Fruit fly (Drosophila melanogaster) whole organism, embryonic: ENCODE results near the gene fig.

ENCODE experiments used
- Asciz ChIP-seq: fragments of 200-800 bp; sonication (Bioruptor generic); optimal IDR thresholded peaks from 2 replicates; lab custom pipeline; 2017; ENCODE audit warnings: missing biosample characterization, mild to moderate bottlenecking, missing genetic modification characterization, missing genetic modification reagents
- Atf6 ChIP-seq: fragments of 200-800 bp; sonication (Bioruptor generic); IDR thresholded peaks from 2 replicates; pipeline ENCODE4 v1.3.6; 2022; ENCODE audit warnings: missing biosample characterization, missing genetic modification characterization
- BEAF-32 ChIP-seq: fragments of 200-800 bp; sonication (Bioruptor generic); optimal IDR thresholded peaks from 3 replicates; lab custom pipeline; 2017; ENCODE audit warnings: missing biosample characterization, missing genetic modification characterization, mild to moderate bottlenecking, moderate library complexity, missing genetic modification reagents
- C15 ChIP-seq: fragments of 200-800 bp; sonication (Bioruptor generic); IDR thresholded peaks from 3 replicates; pipeline ENCODE4 v1.3.6; 2022; ENCODE audit warnings: missing biosample characterization, missing genetic modification characterization
- CG10209 ChIP-seq: fragments of 200-800 bp; sonication (Bioruptor generic); optimal IDR thresholded peaks from 3 replicates; lab custom pipeline; 2017; ENCODE audit warnings: missing biosample characterization, mild to moderate bottlenecking, missing genetic modification characterization, missing genetic modification reagents
- CG12071 ChIP-seq: fragments of 200-800 bp; sonication (Bioruptor generic); optimal IDR thresholded peaks from 3 replicates; lab custom pipeline; 2018; ENCODE audit warnings: missing biosample characterization, mild to moderate bottlenecking, missing genetic modification characterization
- CG12299 ChIP-seq: fragments of 200-800 bp; sonication (Bioruptor generic); optimal IDR thresholded peaks from 2 replicates; lab custom pipeline; 2018; ENCODE audit warnings: missing biosample characterization, mild to moderate bottlenecking, missing genetic modification characterization
- CG13287 ChIP-seq: fragments of 200-800 bp; sonication (Bioruptor generic); IDR thresholded peaks from 2 replicates; pipeline ENCODE4 v1.3.6; 2022; ENCODE audit warnings: missing biosample characterization, missing genetic modification characterization; ENCODE audit not compliant: partially characterized antibody
- CG2712 ChIP-seq: fragments of 200-800 bp; optimal IDR thresholded peaks from 3 replicates; lab custom pipeline; 2019; ENCODE audit warnings: missing biosample characterization, mild to moderate bottlenecking, missing genetic modification characterization, moderate library complexity
- CG4328 ChIP-seq: fragments of 200-800 bp; sonication (Bioruptor generic); optimal IDR thresholded peaks from 3 replicates; lab custom pipeline; 2017; ENCODE audit warnings: missing biosample characterization, missing genetic modification reagents, missing genetic modification characterization
- CG4404 ChIP-seq: fragments of 200-800 bp; sonication (Bioruptor generic); IDR thresholded peaks from 2 replicates; pipeline ENCODE4 v1.3.6; 2022; ENCODE audit warnings: missing biosample characterization, missing genetic modification characterization
- CG6654 ChIP-seq: fragments of 200-800 bp; sonication (Bioruptor generic); optimal IDR thresholded peaks from 2 replicates; lab custom pipeline; 2017; ENCODE audit warnings: missing biosample characterization, mild to moderate bottlenecking, missing genetic modification characterization
- CG6689 ChIP-seq: fragments of 200-800 bp; sonication (Bioruptor generic); IDR thresholded peaks from 2 replicates; pipeline ENCODE4 v1.3.6; 2022; ENCODE audit warnings: missing biosample characterization, missing genetic modification characterization
- CG8281 ChIP-seq: fragments of 200-800 bp; sonication (Bioruptor generic); optimal IDR thresholded peaks from 2 replicates; lab custom pipeline; 2018; ENCODE audit warnings: missing biosample characterization, mild to moderate bottlenecking, missing genetic modification characterization, moderate library complexity
- CG8388 ChIP-seq: fragments of 200-800 bp; sonication (Bioruptor generic); optimal IDR thresholded peaks from 2 replicates; lab custom pipeline; 2019; ENCODE audit warnings: missing biosample characterization, mild to moderate bottlenecking, missing genetic modification characterization, moderate library complexity
- CG9727 ChIP-seq: fragments of 200-800 bp; sonication (Bioruptor generic); optimal IDR thresholded peaks from 3 replicates; lab custom pipeline; 2017; ENCODE audit warnings: missing biosample characterization, mild to moderate bottlenecking, missing genetic modification characterization
- Dip2 ChIP-seq: fragments of 200-800 bp; sonication (Bioruptor generic); IDR thresholded peaks from 2 replicates; pipeline ENCODE4 v1.3.6; 2022; ENCODE audit warnings: missing biosample characterization, missing genetic modification characterization
- Ets97D ChIP-seq: fragments of 200-800 bp; sonication (Bioruptor generic); optimal IDR thresholded peaks from 3 replicates; lab custom pipeline; 2016; ENCODE audit warnings: missing biosample characterization, missing genetic modification characterization
- Gug ChIP-seq: fragments of 200-800 bp; sonication (Bioruptor generic); IDR thresholded peaks from 4 replicates; pipeline ENCODE4 v1.3.6; 2022; ENCODE audit warnings: missing biosample characterization, missing genetic modification characterization
- H15 ChIP-seq: fragments of 200-800 bp; sonication (Bioruptor generic); IDR thresholded peaks from 3 replicates; pipeline ENCODE4 v1.3.6; 2022; ENCODE audit warnings: missing biosample characterization, missing genetic modification characterization
- HLH54F ChIP-seq: fragments of 200-800 bp; sonication (Bioruptor generic); optimal IDR thresholded peaks from 3 replicates; lab custom pipeline; 2016; ENCODE audit warnings: missing biosample characterization, missing genetic modification characterization
- Hmr ChIP-seq: fragments of 200-800 bp; sonication (Bioruptor generic); optimal IDR thresholded peaks from 3 replicates; lab custom pipeline; 2017; ENCODE audit warnings: mild to moderate bottlenecking, missing biosample characterization, missing genetic modification reagents, missing genetic modification characterization
- Mad ChIP-seq: fragments of 200-800 bp; sonication (Bioruptor generic); optimal IDR thresholded peaks from 2 replicates; lab custom pipeline; 2016; ENCODE audit warnings: missing biosample characterization, missing genetic modification characterization
- Myb ChIP-seq: fragments of 200-800 bp; sonication (Bioruptor generic); optimal IDR thresholded peaks from 2 replicates; lab custom pipeline; 2016; ENCODE audit warnings: missing biosample characterization, missing genetic modification characterization
- NK7.1 ChIP-seq: fragments of 200-800 bp; sonication (Bioruptor generic); optimal IDR thresholded peaks from 3 replicates; lab custom pipeline; 2016; ENCODE audit warnings: missing biosample characterization, missing genetic modification characterization
- Neu2 ChIP-seq: fragments of 200-800 bp; sonication (Bioruptor generic); optimal IDR thresholded peaks from 3 replicates; lab custom pipeline; 2016; ENCODE audit warnings: missing biosample characterization, missing genetic modification characterization, borderline replicate concordance
- Nf-YA ChIP-seq: fragments of 200-800 bp; sonication (Bioruptor generic); IDR thresholded peaks from 2 replicates; pipeline ENCODE4 v1.3.6; 2022; ENCODE audit warnings: missing biosample characterization, missing genetic modification characterization
- Ravus ChIP-seq: fragments of 200-800 bp; sonication (Bioruptor generic); IDR thresholded peaks from 2 replicates; pipeline ENCODE4 v1.3.6; 2022; ENCODE audit warnings: missing biosample characterization, missing genetic modification characterization
- Side ChIP-seq: fragments of 200-800 bp; sonication (Bioruptor generic); optimal IDR thresholded peaks from 2 replicates; lab custom pipeline; 2016; ENCODE audit warnings: missing biosample characterization, missing genetic modification characterization
- Six4 ChIP-seq: fragments of 200-800 bp; sonication (Bioruptor generic); optimal IDR thresholded peaks from 2 replicates; lab custom pipeline; 2016; ENCODE audit warnings: missing biosample characterization, missing genetic modification characterization
- Sox100B ChIP-seq: fragments of 200-800 bp; sonication (Bioruptor generic); optimal IDR thresholded peaks from 3 replicates; lab custom pipeline; 2018; ENCODE audit warnings: missing biosample characterization, mild to moderate bottlenecking, missing genetic modification characterization
- Tbp ChIP-seq: fragments of >200 bp; optimal IDR thresholded peaks from 2 replicates; lab custom pipeline; 2018; ENCODE audit warnings: missing biosample characterization, missing genetic modification characterization
- bcd ChIP-seq: fragments of 200-800 bp; sonication (Bioruptor generic); optimal IDR thresholded peaks from 2 replicates; lab custom pipeline; 2017; ENCODE audit warnings: missing biosample characterization, mild to moderate bottlenecking, missing genetic modification characterization
- crp ChIP-seq, 2 experiments: fragments of 200-800 bp; sonication (Bioruptor generic); optimal IDR thresholded peaks; 2 replicates in 1 of 2; 3 replicates in 1 of 2; lab custom pipeline; 2017; ENCODE audit warnings: missing biosample characterization in 2 of 2, missing genetic modification characterization in 2 of 2, mild to moderate bottlenecking in 1 of 2, moderate library complexity in 1 of 2
- dysf ChIP-seq: fragments of 200-800 bp; sonication (Bioruptor generic); IDR thresholded peaks from 3 replicates; pipeline ENCODE4 v1.3.6; 2022; ENCODE audit warnings: missing biosample characterization, missing genetic modification characterization
- ewg ChIP-seq: fragments of 200-800 bp; sonication (Bioruptor generic); optimal IDR thresholded peaks from 3 replicates; lab custom pipeline; 2017; ENCODE audit warnings: mild to moderate bottlenecking, missing biosample characterization, missing genetic modification reagents, missing genetic modification characterization
- grn ChIP-seq: fragments of 200-800 bp; sonication (Bioruptor generic); optimal IDR thresholded peaks from 3 replicates; lab custom pipeline; 2017; ENCODE audit warnings: missing biosample characterization, missing genetic modification characterization
- h ChIP-seq: fragments of >200 bp; optimal IDR thresholded peaks from 2 replicates; lab custom pipeline; 2017
- hkb ChIP-seq, 2 experiments: fragments of 200-800 bp in 1 of 2; fragments of >200 bp in 1 of 2; sonication (Bioruptor generic) in 1 of 2; IDR thresholded peaks in 1 of 2; optimal IDR thresholded peaks in 1 of 2; 2 replicates each; pipeline versions ENCODE4 v1.3.6 to Lab custom; 2017 to 2022; ENCODE audit warnings: missing biosample characterization in 1 of 2, missing genetic modification characterization in 1 of 2
- knrl ChIP-seq: fragments of 200-800 bp; sonication (Bioruptor generic); IDR thresholded peaks from 3 replicates; pipeline ENCODE4 v1.3.6; 2022; ENCODE audit warnings: missing biosample characterization, missing genetic modification characterization; ENCODE audit not compliant: partially characterized antibody
- nerfin-2 ChIP-seq: fragments of 200-800 bp; sonication (Bioruptor generic); IDR thresholded peaks from 2 replicates; pipeline ENCODE4 v1.3.6; 2022; ENCODE audit warnings: missing biosample characterization, missing genetic modification characterization; ENCODE audit not compliant: partially characterized antibody
- pfk ChIP-seq: fragments of 200-800 bp; sonication (Bioruptor generic); optimal IDR thresholded peaks from 2 replicates; lab custom pipeline; 2018; ENCODE audit warnings: missing biosample characterization, mild to moderate bottlenecking, missing genetic modification characterization, moderate library complexity
- pum ChIP-seq: fragments of 200-800 bp; sonication (Bioruptor generic); optimal IDR thresholded peaks from 2 replicates; lab custom pipeline; 2016; ENCODE audit warnings: missing biosample characterization, missing genetic modification characterization
- ranshi ChIP-seq: fragments of 200-800 bp; sonication (Bioruptor generic); IDR thresholded peaks from 2 replicates; pipeline ENCODE4 v1.3.6; 2022; ENCODE audit warnings: missing biosample characterization, missing genetic modification characterization
- so ChIP-seq: fragments of 200-800 bp; sonication (Bioruptor generic); IDR thresholded peaks from 3 replicates; pipeline ENCODE4 v1.3.6; 2022; ENCODE audit warnings: missing biosample characterization, missing genetic modification characterization
- tin ChIP-seq: fragments of 200-800 bp; sonication (Bioruptor generic); optimal IDR thresholded peaks from 3 replicates; lab custom pipeline; 2016; ENCODE audit warnings: missing biosample characterization, missing genetic modification characterization
- tll ChIP-seq, 2 experiments: fragments of 200-800 bp in 1 of 2; fragments of >200 bp in 1 of 2; sonication (Bioruptor generic) in 1 of 2; optimal IDR thresholded peaks; 2 replicates each; lab custom pipeline; 2017 to 2019; ENCODE audit warnings: missing biosample characterization in 2 of 2, missing genetic modification characterization in 2 of 2, mild to moderate bottlenecking in 1 of 2, moderate library complexity in 1 of 2
- wek ChIP-seq: fragments of 200-800 bp; sonication (Bioruptor generic); optimal IDR thresholded peaks from 3 replicates; lab custom pipeline; 2018; ENCODE audit warnings: missing biosample characterization, mild to moderate bottlenecking, missing genetic modification characterization, moderate library complexity
- zen ChIP-seq: fragments of 200-800 bp; sonication (Bioruptor generic); optimal IDR thresholded peaks from 3 replicates; lab custom pipeline; 2018; ENCODE audit warnings: missing biosample characterization, mild to moderate bottlenecking, missing genetic modification characterization, moderate library complexity

Gene fig

dm6 chr3R:29802753-29803313 lies 22.6 kb upstream of the fig start, which contains the start of the genes Etfb and CG7789 (continued):
- TF ChIP-seq crp (GFP tag; optimal IDR thresholded peaks at IDR 0.05; lab: Kevin White, UChicago) (peak; percentile 37 to 94), Nf-YA (0 out of 2 replicates have a peak, but pooled peaks have one; percentile 20), Asciz (no peak), CG10209 (peak; percentile 59), CG8388 (GFP tag; lab: Kevin White, UChicago) (peak; percentile 52), ranshi (GFP tag; lab: Robert Waterston, UW) (peak; percentile 67), so (GFP tag; lab: Robert Waterston, UW) (0 out of 3 replicates have a peak, but pooled peaks have one; percentile 8), HLH54F (GFP tag; lab: Kevin White, UChicago) (peak; percentile 84), Sox100B (no peak), NK7.1 (GFP tag; lab: Kevin White, UChicago) (peak; percentile 55), knrl (peak; percentile 85), grn (GFP tag; lab: Kevin White, UChicago) (peak; percentile 56), bcd (peak; percentile 70), CG12299 (tag; lab: Kevin White, UChicago) (peak; percentile 68), tin (peak; percentile 68), CG13287 (GFP tag; lab: Robert Waterston, UW) (peak; percentile 93), dysf (GFP tag; lab: Robert Waterston, UW) (peak; percentile 82), CG8281 (tag; lab: Kevin White, UChicago) (peak; percentile 53), Ets97D (GFP tag; lab: Kevin White, UChicago) (peak; percentile 76), h (lab: Kevin White, UChicago) (no peak), H15 (peak; percentile 61; the same call in 2 of the 3 replicates), tll (GFP tag; optimal IDR thresholded peaks at IDR 0.05; lab: Kevin White, UChicago) (no peak), Mad (GFP tag; lab: Kevin White, UChicago) (peak; percentile 60), nerfin-2 (GFP tag; lab: Robert Waterston, UW) (peak; percentile 53; the same call in 1 of the 2 replicates), Gug (GFP tag; lab: Robert Waterston, UW) (peak; percentile 77), pum (peak; percentile 57), hkb (optimal IDR thresholded peaks at IDR 0.05; lab: Kevin White, UChicago) (peak; percentile 58), hkb (GFP tag; IDR thresholded peaks at IDR 0.05; lab: Robert Waterston, UW) (peak; percentile 81), Side (GFP tag; lab: Kevin White, UChicago) (peak; percentile 52), Ravus (GFP tag; lab: Robert Waterston, UW) (0 out of 2 replicates have a peak, but pooled peaks have one; percentile 3), CG12071 (GFP tag; lab: Kevin White, UChicago) (no peak), CG6689 (GFP tag; lab: Robert Waterston, UW) (peak; percentile 73), wek (GFP tag; lab: Kevin White, UChicago) (peak; percentile 5), zen (tag; lab: Kevin White, UChicago) (no peak), Atf6 (peak; percentile 52; the same call in 1 of the 2 replicates), C15 (peak; percentile 78), ewg (GFP tag; lab: Kevin White, UChicago) (peak; percentile 44), CG2712 (tag; lab: Kevin White, UChicago) (peak; percentile 53), Six4 (GFP tag; lab: Kevin White, UChicago) (peak; percentile 14), CG4328 (GFP tag; lab: Kevin White, UChicago) (peak; percentile 68), Myb (GFP tag; lab: Kevin White, UChicago) (peak; percentile 78), Tbp (GFP tag; lab: Kevin White, UChicago) (no peak), Neu2 (no peak), CG4404 (GFP tag; lab: Robert Waterston, UW) (peak; percentile 70), pfk (GFP tag; lab: Kevin White, UChicago) (no peak), Hmr (no peak), BEAF-32 (GFP tag; lab: Kevin White, UChicago) (peak; percentile 92), CG6654 (GFP tag; lab: Kevin White, UChicago) (peak; percentile 21), CG9727 (GFP tag; lab: Kevin White, UChicago) (peak; percentile 61), Dip2 (GFP tag; lab: Robert Waterston, UW) (peak; percentile 29; the same call in 1 of the 2 replicates)
